Worm (Caenorhabditis elegans): ENCODE measurements around the gene C35D10.3.

- TF ChIP-seq hmg-4 (GFP tag; optimal IDR thresholded peaks at IDR 0.05) (no peak), hmbx-1 (tag; optimal IDR thresholded peaks at IDR 0.05) (no peak), hnd-1 (tag; optimal IDR thresholded peaks at IDR 0.05) (no peak), ama-1 (optimal IDR thresholded peaks at IDR 0.05) (no peak), F13C5.2 (tag; optimal IDR thresholded peaks at IDR 0.05) (no peak), tra-4 (tag; optimal IDR thresholded peaks at IDR 0.05) (no peak), B0310.2 (tag; optimal IDR thresholded peaks at IDR 0.05) (no peak)
Observed at ce11 chrIII:4854918-4855317, 13.8 kb upstream of the C35D10.3 start, which contains the start of gene C35D10.8.

Data from whole organism, early embryonic.